Worm (Caenorhabditis elegans): ENCODE results near the gene gpx-2.

ce11 chrII:14851483-14851882 lies 15.1 kb upstream of the gpx-2 start, which contains the start of gene R05H10.1:
- TF ChIP-seq nhr-120 (GFP tag; IDR thresholded peaks at IDR 0.05), result no peak
- no peak for TF ChIP-seq nhr-179 (tag; optimal IDR thresholded peaks at IDR 0.05)
- no peak for TF ChIP-seq F22D6.2 (tag; optimal IDR thresholded peaks at IDR 0.05)
- no peak for TF ChIP-seq dpl-1 (GFP tag; optimal IDR thresholded peaks at IDR 0.05)
- TF ChIP-seq sea-2 (GFP tag; IDR thresholded peaks at IDR 0.05), result no peak
- TF ChIP-seq madf-6 (GFP tag; IDR thresholded peaks at IDR 0.05), result no peak
- no peak for TF ChIP-seq ama-1 (optimal IDR thresholded peaks at IDR 0.05)
- no peak for TF ChIP-seq ama-1 (GFP tag; optimal IDR thresholded peaks at IDR 0.05)
- TF ChIP-seq nfya-1 (tag; optimal IDR thresholded peaks at IDR 0.05; ENCODE audit: borderline replicate concordance, insufficient read depth), result no peak
- TF ChIP-seq hmg-20 (GFP tag; IDR thresholded peaks at IDR 0.05), result no peak
- no peak for TF ChIP-seq him-1 (tag; optimal IDR thresholded peaks at IDR 0.05)
- TF ChIP-seq unc-130 (GFP tag; optimal IDR thresholded peaks at IDR 0.05), result no peak
